Fruit fly (Drosophila melanogaster) whole organism, adult: ENCODE measurements around the gene Fmr1.

Experiments
- CG11617 ChIP-seq: fragments of 200-800 bp; sonication (Bioruptor generic); optimal IDR thresholded peaks from 2 replicates; lab custom pipeline; 2017; ENCODE audit warnings: mild to moderate bottlenecking, missing biosample characterization, missing genetic modification reagents, missing genetic modification characterization
- CG14711 ChIP-seq: fragments of 200-800 bp; sonication (Bioruptor generic); optimal IDR thresholded peaks from 2 replicates; lab custom pipeline; 2018; ENCODE audit warnings: missing biosample characterization, mild to moderate bottlenecking, missing genetic modification characterization, moderate library complexity
- CG1620 ChIP-seq: fragments of 200-800 bp; sonication (Bioruptor generic); optimal IDR thresholded peaks from 2 replicates; lab custom pipeline; 2016; ENCODE audit warnings: missing biosample characterization, missing genetic modification characterization
- CG33017 ChIP-seq: fragments of 200-800 bp; sonication (Bioruptor generic); optimal IDR thresholded peaks from 2 replicates; lab custom pipeline; 2018; ENCODE audit warnings: missing biosample characterization, mild to moderate bottlenecking, missing genetic modification characterization, moderate library complexity
- CG5204 ChIP-seq: fragments of 200-800 bp; sonication (Bioruptor generic); optimal IDR thresholded peaks from 2 replicates; lab custom pipeline; 2016; ENCODE audit warnings: missing biosample characterization, missing genetic modification characterization
- CG7101 ChIP-seq: fragments of 200-800 bp; sonication (Bioruptor generic); optimal IDR thresholded peaks from 2 replicates; lab custom pipeline; 2018; ENCODE audit warnings: missing biosample characterization, mild to moderate bottlenecking, missing genetic modification characterization, moderate library complexity
- Clk ChIP-seq: fragments of 200-800 bp; sonication (Bioruptor generic); optimal IDR thresholded peaks from 2 replicates; lab custom pipeline; 2017; ENCODE audit warnings: missing biosample characterization, missing genetic modification characterization
- Crg-1 ChIP-seq: fragments of 200-800 bp; sonication (Bioruptor generic); optimal IDR thresholded peaks from 2 replicates; lab custom pipeline; 2016; ENCODE audit warnings: missing biosample characterization, missing genetic modification characterization
- Hr96 ChIP-seq: fragments of 200-800 bp; sonication (Bioruptor generic); optimal IDR thresholded peaks from 2 replicates; lab custom pipeline; 2016; ENCODE audit warnings: missing biosample characterization, missing genetic modification characterization
- cic ChIP-seq: fragments of 200-800 bp; sonication (Bioruptor generic); optimal IDR thresholded peaks from 2 replicates; lab custom pipeline; 2017; ENCODE audit warnings: missing biosample characterization, mild to moderate bottlenecking, missing genetic modification characterization, moderate library complexity
- cnc ChIP-seq, 2 experiments: fragments of >200 bp; optimal IDR thresholded peaks; 2 replicates each; lab custom pipeline; 2017
- kay ChIP-seq: fragments of 200-800 bp; sonication (Bioruptor generic); peaks from one replicate; lab custom pipeline; 2016; ENCODE audit warnings: missing biosample characterization, missing genetic modification characterization, borderline replicate concordance
- toe ChIP-seq: fragments of 200-800 bp; sonication (Bioruptor generic); optimal IDR thresholded peaks from 2 replicates; lab custom pipeline; 2016; ENCODE audit warnings: missing biosample characterization, missing genetic modification characterization

DNA sequence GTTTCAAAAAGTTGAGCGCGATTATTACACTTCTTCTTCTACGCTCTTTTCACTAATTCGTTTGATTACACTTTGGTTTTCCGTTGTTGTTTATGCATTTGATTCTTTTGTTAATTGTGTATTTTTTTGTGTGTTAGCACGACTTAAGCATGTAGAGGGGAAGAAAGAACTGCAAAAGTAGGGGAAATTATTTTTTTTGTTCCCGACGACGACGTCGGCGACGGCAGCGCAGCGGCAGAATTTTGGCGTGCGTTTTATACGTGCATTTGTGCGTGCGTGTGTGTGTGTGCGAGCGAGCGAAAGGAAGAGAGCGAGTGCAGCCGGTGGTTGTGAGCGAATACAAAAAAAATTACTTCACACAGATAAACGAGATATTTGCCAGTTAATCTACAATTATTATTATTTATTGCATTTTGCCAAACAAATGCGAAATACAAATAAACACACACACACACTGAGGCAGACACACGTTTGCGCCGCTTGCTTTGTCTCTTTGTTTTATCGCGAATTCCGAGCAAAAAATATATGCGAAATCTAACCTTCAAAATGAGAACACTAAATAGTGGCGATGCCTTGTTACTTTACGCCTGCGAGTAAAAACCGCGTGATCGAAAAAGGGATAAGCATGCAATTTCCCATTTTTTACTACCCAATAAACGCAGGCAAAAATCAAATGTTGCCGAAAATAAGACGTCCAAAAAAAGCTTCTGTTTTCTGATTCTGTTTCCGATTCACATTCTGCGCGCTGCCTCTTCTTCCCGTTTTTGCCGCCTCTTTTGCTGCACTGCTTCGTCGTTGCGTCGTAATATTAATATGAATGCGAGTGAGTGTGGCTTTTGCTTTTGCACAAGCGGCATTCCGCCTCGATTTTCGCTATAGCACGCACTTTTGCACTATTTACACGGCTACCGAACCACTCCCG lies 23.8 kb upstream of the Fmr1 start:
- peak; percentile 32 for TF ChIP-seq kay (GFP tag; lab: Kevin White, UChicago)
- TF ChIP-seq CG7101: no peak
- TF ChIP-seq CG14711: no peak
- TF ChIP-seq cic (GFP tag; lab: Kevin White, UChicago): no peak
- no peak for TF ChIP-seq Crg-1 (GFP tag; lab: Kevin White, UChicago)
- TF ChIP-seq CG1620 (GFP tag; lab: Kevin White, UChicago): no peak
- TF ChIP-seq CG11617 (GFP tag; lab: Kevin White, UChicago): peak; percentile 1
- TF ChIP-seq cnc (optimal IDR thresholded peaks at IDR 0.05; lab: Kevin White, UChicago): no peak
- TF ChIP-seq CG33017 (tag; lab: Kevin White, UChicago): no peak
- no peak for TF ChIP-seq CG5204 (GFP tag; lab: Kevin White, UChicago)
- no peak for TF ChIP-seq toe (GFP tag; lab: Kevin White, UChicago)
- TF ChIP-seq Clk: no peak
- TF ChIP-seq Hr96 (GFP tag; lab: Kevin White, UChicago): no peak
